Fruit fly (Drosophila melanogaster) whole organism, wandering third instar larva: ENCODE data around the gene DEF8.
A peak's percentile ranks its signal among the peaks of the same experiment; 100 is the strongest.

Experiments used
- Abd-B ChIP-seq: fragments of >200 bp; optimal IDR thresholded peaks from 2 replicates; lab custom pipeline; 2017; ENCODE audit warnings: missing biosample characterization, missing genetic modification characterization
- CG32264 ChIP-seq: fragments of 200-800 bp; sonication (Bioruptor generic); optimal IDR thresholded peaks from 2 replicates; lab custom pipeline; 2016; ENCODE audit warnings: missing biosample characterization, missing genetic modification characterization
- CG9705 ChIP-seq: fragments of 200-800 bp; sonication (Bioruptor generic); optimal IDR thresholded peaks from 2 replicates; lab custom pipeline; 2018; ENCODE audit warnings: missing biosample characterization, mild to moderate bottlenecking, missing genetic modification characterization
- CrebA ChIP-seq: fragments of 200-800 bp; sonication (Bioruptor generic); optimal IDR thresholded peaks from 2 replicates; lab custom pipeline; 2016; ENCODE audit warnings: missing biosample characterization, mild to moderate bottlenecking, missing genetic modification characterization, borderline replicate concordance
- Dfd ChIP-seq: fragments of >200 bp; optimal IDR thresholded peaks from 2 replicates; lab custom pipeline; 2017; ENCODE audit warnings: missing biosample characterization, missing genetic modification characterization
- Dif ChIP-seq: fragments of 200-275, 200-300 bp; sonication (Bioruptor generic); optimal IDR thresholded peaks from 2 replicates; lab custom pipeline; 2018; ENCODE audit warnings: missing biosample characterization, missing genetic modification characterization; ENCODE audit not compliant: partially characterized antibody
- GATAd ChIP-seq: sonication (Bioruptor generic); optimal IDR thresholded peaks from 2 replicates; lab custom pipeline; 2016; ENCODE audit warnings: missing biosample characterization, missing genetic modification characterization
- HLH106 ChIP-seq: fragments of 200-800 bp; optimal IDR thresholded peaks from 3 replicates; lab custom pipeline; 2019; ENCODE audit warnings: missing biosample characterization, mild to moderate bottlenecking, missing genetic modification characterization, moderate library complexity
- Hnf4 ChIP-seq: fragments of 200-800 bp; sonication (Bioruptor generic); optimal IDR thresholded peaks from 2 replicates; lab custom pipeline; 2016; ENCODE audit warnings: missing biosample characterization, mild to moderate bottlenecking, missing genetic modification characterization
- Hr78 ChIP-seq: fragments of >200 bp; optimal IDR thresholded peaks from 2 replicates; lab custom pipeline; 2017; ENCODE audit warnings: missing biosample characterization, missing genetic modification characterization
- Hr83 ChIP-seq: fragments of 200-300 bp; sonication (Bioruptor generic); optimal IDR thresholded peaks from 2 replicates; lab custom pipeline; 2016; ENCODE audit warnings: missing biosample characterization, mild to moderate bottlenecking, missing genetic modification characterization, moderate library complexity; ENCODE audit not compliant: poor library complexity, severe bottlenecking
- Jra ChIP-seq: sonication (Bioruptor generic); optimal IDR thresholded peaks from 2 replicates; lab custom pipeline; 2016; ENCODE audit warnings: missing biosample characterization, missing genetic modification characterization
- Mio ChIP-seq: sonication (Bioruptor generic); optimal IDR thresholded peaks from 2 replicates; lab custom pipeline; 2016; ENCODE audit warnings: missing biosample characterization, missing genetic modification characterization
- Myc ChIP-seq: fragments of >200 bp; optimal IDR thresholded peaks from 2 replicates; lab custom pipeline; 2017
- OdsH ChIP-seq: fragments of 200-800 bp; sonication (Bioruptor generic); optimal IDR thresholded peaks from 2 replicates; lab custom pipeline; 2016; ENCODE audit warnings: missing biosample characterization, mild to moderate bottlenecking, missing genetic modification characterization
- Sp1 ChIP-seq: fragments of 200-800 bp; sonication (Bioruptor generic); optimal IDR thresholded peaks from 3 replicates; lab custom pipeline; 2019; ENCODE audit warnings: missing biosample characterization, mild to moderate bottlenecking, missing genetic modification characterization, moderate library complexity
- br ChIP-seq: fragments of 200-800 bp; sonication (Bioruptor generic); optimal IDR thresholded peaks from 2 replicates; lab custom pipeline; 2016; ENCODE audit warnings: missing biosample characterization, missing genetic modification characterization
- brk ChIP-seq: fragments of 200-800 bp; sonication (Bioruptor generic); optimal IDR thresholded peaks from 2 replicates; lab custom pipeline; 2016; ENCODE audit warnings: missing biosample characterization, mild to moderate bottlenecking, missing genetic modification characterization
- dl ChIP-seq, 2 experiments: fragments of 175-275, 200-275 bp in 1 of 2; fragments of 200-275 bp in 1 of 2; sonication (Bioruptor generic); optimal IDR thresholded peaks; lab custom pipeline; 2018; ENCODE audit warnings: mild to moderate bottlenecking in 2 of 2, missing biosample characterization in 2 of 2, missing genetic modification characterization in 2 of 2, moderate library complexity in 2 of 2; ENCODE audit not compliant: partially characterized antibody in 2 of 2, insufficient read depth in 1 of 2
- dmrt93B ChIP-seq: fragments of 200-800 bp; sonication (Bioruptor generic); optimal IDR thresholded peaks from 2 replicates; lab custom pipeline; 2018; ENCODE audit warnings: missing biosample characterization, mild to moderate bottlenecking, missing genetic modification characterization
- dsf ChIP-seq: sonication (Bioruptor generic); optimal IDR thresholded peaks from 2 replicates; lab custom pipeline; 2016; ENCODE audit warnings: missing biosample characterization, missing genetic modification characterization, borderline replicate concordance
- ey ChIP-seq: fragments of 200-800 bp; sonication (Bioruptor generic); optimal IDR thresholded peaks from 2 replicates; lab custom pipeline; 2016; ENCODE audit warnings: missing biosample characterization, missing genetic modification characterization
- foxo ChIP-seq, 2 experiments: fragments of 200-800 bp; sonication (Bioruptor generic); optimal IDR thresholded peaks; 2 replicates in 1 of 2; 3 replicates in 1 of 2; lab custom pipeline; 2016 to 2017; ENCODE audit warnings: missing biosample characterization in 2 of 2, missing genetic modification characterization in 2 of 2
- fru ChIP-seq: fragments of 200-800 bp; sonication (Bioruptor generic); optimal IDR thresholded peaks from 3 replicates; lab custom pipeline; 2016; ENCODE audit warnings: missing biosample characterization, mild to moderate bottlenecking, missing genetic modification characterization
- h ChIP-seq: fragments of 200-800 bp; sonication (Bioruptor generic); optimal IDR thresholded peaks from 3 replicates; lab custom pipeline; 2016; ENCODE audit warnings: missing biosample characterization, mild to moderate bottlenecking, missing genetic modification characterization
- jim ChIP-seq: fragments of 175-275, 200-325 bp; sonication (Bioruptor generic); optimal IDR thresholded peaks from 2 replicates; lab custom pipeline; 2016; ENCODE audit warnings: missing biosample characterization, mild to moderate bottlenecking, missing genetic modification characterization
- lola ChIP-seq: fragments of >200 bp; optimal IDR thresholded peaks from 2 replicates; lab custom pipeline; 2017; ENCODE audit warnings: missing biosample characterization, missing genetic modification characterization
- pan ChIP-seq: fragments of >200 bp; optimal IDR thresholded peaks from 2 replicates; lab custom pipeline; 2017
- psq ChIP-seq: fragments of 200-800 bp; sonication (Bioruptor generic); optimal IDR thresholded peaks from 3 replicates; lab custom pipeline; 2017; ENCODE audit warnings: missing biosample characterization, mild to moderate bottlenecking, missing genetic modification characterization, moderate library complexity
- rgr ChIP-seq: fragments of 200-800 bp; sonication (Bioruptor generic); optimal IDR thresholded peaks from 3 replicates; lab custom pipeline; 2016; ENCODE audit warnings: missing biosample characterization, mild to moderate bottlenecking, missing genetic modification characterization
- sage ChIP-seq: fragments of 200-800 bp; sonication (Bioruptor generic); optimal IDR thresholded peaks from 2 replicates; lab custom pipeline; 2016; ENCODE audit warnings: missing biosample characterization, mild to moderate bottlenecking, missing genetic modification characterization
- sv ChIP-seq: fragments of 200-800 bp; sonication (Bioruptor generic); optimal IDR thresholded peaks from 3 replicates; lab custom pipeline; 2016; ENCODE audit warnings: missing biosample characterization, missing genetic modification characterization
- usp ChIP-seq: fragments of >200 bp; optimal IDR thresholded peaks from 2 replicates; lab custom pipeline; 2017; ENCODE audit warnings: missing biosample characterization, missing genetic modification characterization

The DEF8 gene

DNA sequence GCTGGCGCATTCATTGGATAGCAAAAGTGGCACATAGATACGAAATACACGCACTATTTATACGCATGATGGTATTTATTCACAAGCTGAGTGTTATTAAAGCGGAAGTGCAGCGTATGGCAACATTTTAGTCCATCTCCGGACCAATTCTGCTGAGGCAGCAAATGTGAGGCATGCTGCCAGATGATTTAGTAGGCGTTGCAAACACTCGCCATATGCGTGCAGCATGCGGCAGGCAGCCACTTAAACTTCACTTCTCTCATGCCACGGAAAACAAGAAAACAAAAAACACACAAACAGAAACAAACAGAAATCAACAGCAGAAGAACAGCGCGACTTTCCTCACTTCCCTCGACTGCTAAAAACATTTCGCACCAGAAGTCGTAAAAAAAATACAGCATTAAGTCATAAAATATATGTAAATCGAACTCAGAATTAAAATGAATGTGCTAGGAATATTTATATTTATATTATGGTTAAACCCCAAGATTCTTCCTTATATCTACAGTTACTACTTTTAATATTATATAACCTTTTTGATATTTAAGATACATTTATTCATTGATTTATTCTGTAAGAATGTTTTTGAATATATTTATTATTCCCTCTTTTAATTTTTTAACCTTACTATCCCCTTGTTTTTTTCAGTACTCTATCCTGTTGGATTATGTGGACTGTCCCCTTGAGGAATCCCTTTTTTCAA, 32.5 kb upstream of the DEF8 start:
- no peak for TF ChIP-seq dl (GFP tag; optimal IDR thresholded peaks at IDR 0.05; lab: Kevin White, UChicago; ENCODE audit: insufficient read depth in 1 of 2, partially characterized antibody in 2 of 2)
- no peak for TF ChIP-seq CG32264 (GFP tag; lab: Kevin White, UChicago)
- peak; percentile 32 for TF ChIP-seq fru (GFP tag; lab: Kevin White, UChicago)
- TF ChIP-seq Myc (lab: Kevin White, UChicago), result no peak
- TF ChIP-seq foxo (GFP tag; optimal IDR thresholded peaks at IDR 0.05; lab: Kevin White, UChicago), result peak in 1 of 2 experiments; percentile 62
- no peak for TF ChIP-seq dsf (GFP tag; lab: Kevin White, UChicago)
- TF ChIP-seq brk, result peak; percentile 28
- TF ChIP-seq psq (GFP tag; lab: Kevin White, UChicago), result peak; percentile 54
- no peak for TF ChIP-seq ey (GFP tag; lab: Kevin White, UChicago)
- peak; percentile 49 for TF ChIP-seq OdsH (GFP tag; lab: Kevin White, UChicago)
- no peak for TF ChIP-seq sv (GFP tag; lab: Kevin White, UChicago)
- TF ChIP-seq Sp1 (GFP tag; lab: Kevin White, UChicago), result peak; percentile 69
- no peak for TF ChIP-seq dmrt93B (GFP tag; lab: Kevin White, UChicago)
- TF ChIP-seq rgr (GFP tag; lab: Kevin White, UChicago), result peak; percentile 2
- TF ChIP-seq h (GFP tag; lab: Kevin White, UChicago), result peak; percentile 7
- no peak for TF ChIP-seq GATAd (GFP tag; lab: Kevin White, UChicago)
- peak; percentile 58 for TF ChIP-seq HLH106 (tag; lab: Kevin White, UChicago)
- TF ChIP-seq jim (GFP tag; lab: Kevin White, UChicago), result no peak
- TF ChIP-seq Mio (GFP tag; lab: Kevin White, UChicago), result no peak
- no peak for TF ChIP-seq Dfd (GFP tag; lab: Kevin White, UChicago)
- no peak for TF ChIP-seq Dif (GFP tag; lab: Kevin White, UChicago)

DNA sequence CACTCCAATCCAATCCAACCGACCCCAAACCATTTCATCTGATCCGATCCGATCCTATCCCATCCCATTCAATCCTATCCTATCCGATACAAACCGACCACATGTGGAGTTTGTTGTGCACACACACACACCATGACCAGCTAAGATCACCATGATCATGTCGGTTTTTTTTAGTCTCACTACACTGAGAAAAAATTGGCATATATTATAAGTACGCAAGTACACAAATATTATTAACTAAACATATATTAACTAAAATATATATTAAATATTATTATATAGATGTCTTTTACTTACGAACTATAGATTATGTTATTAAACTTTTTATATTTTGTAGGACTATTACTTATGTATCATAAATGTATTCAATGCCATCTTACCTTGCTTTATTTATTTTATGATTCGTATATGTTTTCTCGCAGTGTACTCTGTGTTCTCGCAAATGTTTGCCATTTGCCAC, 30.0 kb upstream of the DEF8 start:
- TF ChIP-seq Myc (lab: Kevin White, UChicago) (no peak), brk (no peak), h (GFP tag; lab: Kevin White, UChicago) (peak; percentile 8), dsf (GFP tag; lab: Kevin White, UChicago) (no peak), usp (GFP tag; lab: Kevin White, UChicago) (no peak), CG9705 (GFP tag; lab: Kevin White, UChicago) (no peak), Mio (GFP tag; lab: Kevin White, UChicago) (no peak), rgr (GFP tag; lab: Kevin White, UChicago) (peak; percentile 42), Hnf4 (GFP tag; lab: Kevin White, UChicago) (no peak), foxo (GFP tag; optimal IDR thresholded peaks at IDR 0.05; lab: Kevin White, UChicago) (peak in 1 of 2 experiments; percentile 19), Hr83 (GFP tag; lab: Kevin White, UChicago) (no peak), fru (GFP tag; lab: Kevin White, UChicago) (no peak), Jra (GFP tag; lab: Kevin White, UChicago) (no peak), jim (GFP tag; lab: Kevin White, UChicago) (no peak), Abd-B (GFP tag; lab: Kevin White, UChicago) (no peak), pan (lab: Kevin White, UChicago) (no peak), Hr78 (GFP tag; lab: Kevin White, UChicago) (no peak), Sp1 (GFP tag; lab: Kevin White, UChicago) (peak; percentile 62), sv (GFP tag; lab: Kevin White, UChicago) (no peak), Dif (GFP tag; lab: Kevin White, UChicago) (no peak), dmrt93B (GFP tag; lab: Kevin White, UChicago) (peak; percentile 5), GATAd (GFP tag; lab: Kevin White, UChicago) (no peak), CrebA (GFP tag; lab: Kevin White, UChicago) (no peak), lola (GFP tag; lab: Kevin White, UChicago) (no peak), sage (GFP tag; lab: Kevin White, UChicago) (no peak), br (no peak), psq (GFP tag; lab: Kevin White, UChicago) (peak; percentile 46), HLH106 (tag; lab: Kevin White, UChicago) (peak; percentile 63), Dfd (GFP tag; lab: Kevin White, UChicago) (no peak), OdsH (GFP tag; lab: Kevin White, UChicago) (peak; percentile 37)
